Fruit fly (Drosophila melanogaster) whole organism, embryonic: ENCODE results near the gene tank.

ENCODE experiments used
- BtbVII ChIP-seq: fragments of 200-800 bp; sonication (Bioruptor generic); optimal IDR thresholded peaks from 3 replicates; lab custom pipeline; 2017; ENCODE audit warnings: missing biosample characterization, mild to moderate bottlenecking, missing genetic modification characterization
- CG10147 ChIP-seq: fragments of 200-800 bp; sonication (Bioruptor generic); optimal IDR thresholded peaks from 2 replicates; lab custom pipeline; 2019; ENCODE audit warnings: missing biosample characterization, mild to moderate bottlenecking, missing genetic modification characterization, moderate library complexity
- CG10654 ChIP-seq: fragments of 200-800 bp; sonication (Bioruptor generic); optimal IDR thresholded peaks from 2 replicates; lab custom pipeline; 2016; ENCODE audit warnings: missing biosample characterization, missing genetic modification characterization
- CG11093 ChIP-seq: fragments of 200-800 bp; sonication (Bioruptor generic); IDR thresholded peaks from 3 replicates; pipeline ENCODE4 v1.3.6; 2022; ENCODE audit warnings: missing biosample characterization, missing genetic modification characterization
- CG11398 ChIP-seq: fragments of 200-800 bp; sonication (Bioruptor generic); optimal IDR thresholded peaks from 2 replicates; lab custom pipeline; 2016; ENCODE audit warnings: missing biosample characterization, missing genetic modification characterization
- CG11723 ChIP-seq: fragments of 200-800 bp; sonication (Bioruptor generic); optimal IDR thresholded peaks from 2 replicates; lab custom pipeline; 2017; ENCODE audit warnings: missing biosample characterization, mild to moderate bottlenecking, missing genetic modification characterization
- CG12769 ChIP-seq: fragments of 200-800 bp; sonication (Bioruptor generic); optimal IDR thresholded peaks from 2 replicates; lab custom pipeline; 2019; ENCODE audit warnings: missing biosample characterization, mild to moderate bottlenecking, missing genetic modification characterization, moderate library complexity
- CG13624 ChIP-seq: fragments of 200-800 bp; sonication (Bioruptor generic); optimal IDR thresholded peaks from 2 replicates; lab custom pipeline; 2016; ENCODE audit warnings: missing biosample characterization, missing genetic modification characterization
- CG14441 ChIP-seq: fragments of 200-800 bp; sonication (Bioruptor generic); IDR thresholded peaks from 2 replicates; pipeline ENCODE4 v1.3.6; 2022; ENCODE audit warnings: missing biosample characterization, missing genetic modification characterization
- CG17829 ChIP-seq: fragments of 200-800 bp; optimal IDR thresholded peaks from 2 replicates; lab custom pipeline; 2019; ENCODE audit warnings: missing biosample characterization, mild to moderate bottlenecking, missing genetic modification characterization, moderate library complexity
- CG32767 ChIP-seq: fragments of 200-800 bp; sonication (Bioruptor generic); IDR thresholded peaks from 2 replicates; pipeline ENCODE4 v1.3.6; 2022; ENCODE audit warnings: missing biosample characterization, missing genetic modification characterization
- CG3838 ChIP-seq: fragments of 200-800 bp; sonication (Bioruptor generic); optimal IDR thresholded peaks from 3 replicates; lab custom pipeline; 2016; ENCODE audit warnings: missing biosample characterization, missing genetic modification characterization
- CG4404 ChIP-seq: fragments of 200-800 bp; sonication (Bioruptor generic); IDR thresholded peaks from 2 replicates; pipeline ENCODE4 v1.3.6; 2022; ENCODE audit warnings: missing biosample characterization, missing genetic modification characterization
- CG6689 ChIP-seq: fragments of 200-800 bp; sonication (Bioruptor generic); IDR thresholded peaks from 2 replicates; pipeline ENCODE4 v1.3.6; 2022; ENCODE audit warnings: missing biosample characterization, missing genetic modification characterization
- CG7271 ChIP-seq: fragments of 200-800 bp; sonication (Bioruptor generic); optimal IDR thresholded peaks from 2 replicates; lab custom pipeline; 2018; ENCODE audit warnings: missing biosample characterization, mild to moderate bottlenecking, missing genetic modification characterization, moderate library complexity
- CG8944 ChIP-seq: fragments of 200-800 bp; sonication (Bioruptor generic); optimal IDR thresholded peaks from 3 replicates; lab custom pipeline; 2016; ENCODE audit warnings: missing biosample characterization, missing genetic modification characterization
- CG9932 ChIP-seq: fragments of 200-800 bp; sonication (Bioruptor generic); IDR thresholded peaks from 2 replicates; pipeline ENCODE4 v1.3.6; 2022; ENCODE audit warnings: missing biosample characterization, missing genetic modification characterization
- D19A ChIP-seq: fragments of 200-800 bp; optimal IDR thresholded peaks from 3 replicates; lab custom pipeline; 2019; ENCODE audit warnings: missing biosample characterization, mild to moderate bottlenecking, missing genetic modification characterization, moderate library complexity
- D19B ChIP-seq: fragments of 200-800 bp; sonication (Bioruptor generic); optimal IDR thresholded peaks from 2 replicates; lab custom pipeline; 2017; ENCODE audit warnings: missing biosample characterization, mild to moderate bottlenecking, missing genetic modification characterization
- Dbx ChIP-seq: fragments of 200-800 bp; sonication (Bioruptor generic); IDR thresholded peaks from 3 replicates; pipeline ENCODE4 v1.3.6; 2022; ENCODE audit warnings: missing biosample characterization, missing genetic modification characterization
- Doc2 ChIP-seq: fragments of 200-800 bp; sonication (Bioruptor generic); IDR thresholded peaks from 2 replicates; pipeline ENCODE4 v1.3.6; 2022; ENCODE audit warnings: missing biosample characterization, missing genetic modification characterization
- ERR ChIP-seq: fragments of 200-800 bp; sonication (Bioruptor generic); optimal IDR thresholded peaks from 2 replicates; lab custom pipeline; 2016; ENCODE audit warnings: missing biosample characterization, missing genetic modification characterization
- HLH54F ChIP-seq: fragments of 200-800 bp; sonication (Bioruptor generic); optimal IDR thresholded peaks from 3 replicates; lab custom pipeline; 2016; ENCODE audit warnings: missing biosample characterization, missing genetic modification characterization
- HmgD ChIP-seq: fragments of 200-800 bp; sonication (Bioruptor generic); optimal IDR thresholded peaks from 3 replicates; lab custom pipeline; 2016; ENCODE audit warnings: missing biosample characterization, missing genetic modification characterization
- NfI ChIP-seq: fragments of 200-800 bp; sonication (Bioruptor generic); optimal IDR thresholded peaks from 3 replicates; lab custom pipeline; 2018; ENCODE audit warnings: missing biosample characterization, mild to moderate bottlenecking, missing genetic modification characterization, moderate library complexity
- Ptx1 ChIP-seq: fragments of 200-800 bp; sonication (Bioruptor generic); IDR thresholded peaks from 2 replicates; pipeline ENCODE4 v1.3.6; 2022; ENCODE audit warnings: missing biosample characterization, missing genetic modification characterization
- Six4 ChIP-seq: fragments of 200-800 bp; sonication (Bioruptor generic); optimal IDR thresholded peaks from 2 replicates; lab custom pipeline; 2016; ENCODE audit warnings: missing biosample characterization, missing genetic modification characterization
- Sry-δ ChIP-seq: fragments of 200-800 bp; sonication (Bioruptor generic); optimal IDR thresholded peaks from 2 replicates; lab custom pipeline; 2016; ENCODE audit warnings: missing biosample characterization, missing genetic modification characterization
- TFAM ChIP-seq: fragments of 200-800 bp; sonication (Bioruptor generic); optimal IDR thresholded peaks from 2 replicates; lab custom pipeline; 2017; ENCODE audit warnings: missing biosample characterization, missing genetic modification characterization, inconsistent platforms
- ab ChIP-seq: fragments of 200-800 bp; sonication (Bioruptor generic); optimal IDR thresholded peaks from 2 replicates; lab custom pipeline; 2016; ENCODE audit warnings: missing biosample characterization, missing genetic modification characterization
- ap ChIP-seq: fragments of 200-800 bp; sonication (Bioruptor generic); IDR thresholded peaks from 2 replicates; pipeline ENCODE4 v1.3.6; 2022; ENCODE audit warnings: missing biosample characterization, missing genetic modification characterization
- bsh ChIP-seq, 2 experiments: fragments of 200-800 bp; sonication (Bioruptor generic); optimal IDR thresholded peaks; 2 replicates each; lab custom pipeline; 2017 to 2018; ENCODE audit warnings: mild to moderate bottlenecking in 2 of 2, missing biosample characterization in 2 of 2, missing genetic modification characterization in 2 of 2, moderate library complexity in 1 of 2
- cg ChIP-seq: fragments of 200-800 bp; sonication (Bioruptor generic); optimal IDR thresholded peaks from 3 replicates; lab custom pipeline; 2019; ENCODE audit warnings: missing biosample characterization, mild to moderate bottlenecking, missing genetic modification characterization, moderate library complexity
- crol ChIP-seq: fragments of 200-800 bp; sonication (Bioruptor generic); IDR thresholded peaks from 2 replicates; pipeline ENCODE4 v1.3.6; 2022; ENCODE audit warnings: missing biosample characterization, missing genetic modification characterization
- dimm ChIP-seq: fragments of 200-800 bp; sonication (Bioruptor generic); IDR thresholded peaks from 2 replicates; pipeline ENCODE4 v1.3.6; 2022; ENCODE audit warnings: missing biosample characterization, missing genetic modification characterization
- fd102C ChIP-seq: fragments of 200-800 bp; sonication (Bioruptor generic); optimal IDR thresholded peaks from 2 replicates; lab custom pipeline; 2018; ENCODE audit warnings: missing biosample characterization, mild to moderate bottlenecking, missing genetic modification characterization, moderate library complexity
- gce ChIP-seq: fragments of 200-800 bp; sonication (Bioruptor generic); IDR thresholded peaks from 3 replicates; pipeline ENCODE4 v1.3.6; 2022; ENCODE audit warnings: missing biosample characterization, missing genetic modification characterization
- mirr ChIP-seq: fragments of 200-800 bp; sonication (Bioruptor generic); optimal IDR thresholded peaks from 3 replicates; lab custom pipeline; 2018; ENCODE audit warnings: missing biosample characterization, mild to moderate bottlenecking, missing genetic modification characterization
- mld ChIP-seq: fragments of 200-800 bp; sonication (Bioruptor generic); IDR thresholded peaks from 3 replicates; pipeline ENCODE4 v1.3.6; 2022; ENCODE audit warnings: missing biosample characterization, missing genetic modification characterization; ENCODE audit not compliant: partially characterized antibody
- oc ChIP-seq: fragments of 200-800 bp; sonication (Bioruptor generic); optimal IDR thresholded peaks from 2 replicates; lab custom pipeline; 2018; ENCODE audit warnings: missing biosample characterization, mild to moderate bottlenecking, missing genetic modification characterization, moderate library complexity
- odd ChIP-seq: fragments of 200-800 bp; sonication (Bioruptor generic); optimal IDR thresholded peaks from 2 replicates; lab custom pipeline; 2017; ENCODE audit warnings: missing biosample characterization, mild to moderate bottlenecking, missing genetic modification characterization
- otp ChIP-seq: fragments of 200-800 bp; sonication (Bioruptor generic); IDR thresholded peaks from 3 replicates; pipeline ENCODE4, ENCODE4 v1.3.6; 2022; ENCODE audit warnings: missing biosample characterization, missing genetic modification characterization
- p53 ChIP-seq: fragments of 200-800 bp; sonication (Bioruptor generic); optimal IDR thresholded peaks from 2 replicates; lab custom pipeline; 2016; ENCODE audit warnings: missing biosample characterization, missing genetic modification characterization
- pho ChIP-seq: fragments of 200-800 bp; sonication (Bioruptor generic); optimal IDR thresholded peaks from 2 replicates; lab custom pipeline; 2016; ENCODE audit warnings: missing biosample characterization, missing genetic modification characterization
- sc ChIP-seq, 3 experiments: fragments of >200 bp in 2 of 3; fragments of 200-800 bp in 1 of 3; sonication (Bioruptor generic) in 1 of 3; optimal IDR thresholded peaks; 2 replicates in 2 of 3; 3 replicates in 1 of 3; lab custom pipeline; 2017; ENCODE audit warnings: mild to moderate bottlenecking in 1 of 3, missing biosample characterization in 1 of 3, missing genetic modification characterization in 1 of 3, missing genetic modification reagents in 1 of 3
- scrt ChIP-seq: fragments of 200-800 bp; sonication (Bioruptor generic); optimal IDR thresholded peaks from 2 replicates; lab custom pipeline; 2018; ENCODE audit warnings: missing biosample characterization, mild to moderate bottlenecking, missing genetic modification characterization, moderate library complexity
- sim ChIP-seq: fragments of 200-800 bp; sonication (Bioruptor generic); IDR thresholded peaks from 2 replicates; pipeline ENCODE4 v1.3.6; 2022; ENCODE audit warnings: missing biosample characterization, missing genetic modification characterization
- toy ChIP-seq: fragments of 200-800 bp; sonication (Bioruptor generic); IDR thresholded peaks from 2 replicates; pipeline ENCODE4 v1.3.6; 2022; ENCODE audit warnings: missing biosample characterization, missing genetic modification characterization
- usp ChIP-seq: fragments of >200 bp; optimal IDR thresholded peaks from 2 replicates; lab custom pipeline; 2017; ENCODE audit warnings: missing biosample characterization, missing genetic modification characterization
- vvl ChIP-seq: fragments of 200-800 bp; sonication (Bioruptor generic); IDR thresholded peaks from 2 replicates; pipeline ENCODE4 v1.3.6; 2022; ENCODE audit warnings: missing biosample characterization, missing genetic modification characterization
- wor ChIP-seq: fragments of 200-800 bp; sonication (Bioruptor generic); IDR thresholded peaks from 2 replicates; pipeline ENCODE4 v1.3.6; 2022; ENCODE audit warnings: missing biosample characterization, missing genetic modification characterization
- zfh1 ChIP-seq: fragments of 200-800 bp; sonication (Bioruptor generic); IDR thresholded peaks from 3 replicates; pipeline ENCODE4 v1.3.6; 2022; ENCODE audit warnings: missing biosample characterization, missing genetic modification characterization

tank gene

dm6 chr2L:4850356-4850755 is 12.6 kb upstream of the tank start, which contains the start of the genes mRpS2 and Mon1 (continued):
- peak; percentile 29 for TF ChIP-seq p53 (GFP tag; lab: Kevin White, UChicago)
- TF ChIP-seq CG4404, result peak; percentile 85
- TF ChIP-seq mirr (GFP tag; lab: Kevin White, UChicago), result peak; percentile 60
- peak; percentile 71 for TF ChIP-seq pho
- TF ChIP-seq CG13624 (GFP tag; lab: Kevin White, UChicago), result peak; percentile 80
- peak; percentile 92 for TF ChIP-seq oc (tag; lab: Kevin White, UChicago)
- TF ChIP-seq dimm, result peak; percentile 89
- no peak for TF ChIP-seq cg (GFP tag; lab: Kevin White, UChicago)
- TF ChIP-seq bsh (GFP tag; optimal IDR thresholded peaks at IDR 0.05; lab: Kevin White, UChicago), result peak; percentile 67 to 95
- peak; percentile 79 for TF ChIP-seq odd (GFP tag; lab: Kevin White, UChicago)
- TF ChIP-seq D19B (GFP tag; lab: Kevin White, UChicago), result peak; percentile 87
- TF ChIP-seq mld (GFP tag; lab: Robert Waterston, UW), result no peak
- TF ChIP-seq CG10654 (GFP tag; lab: Kevin White, UChicago), result peak; percentile 93
- peak; percentile 98 for TF ChIP-seq Ptx1 (GFP tag; lab: Robert Waterston, UW)
- peak; percentile 65 for TF ChIP-seq fd102C (GFP tag; lab: Kevin White, UChicago)
- peak; percentile 60 for TF ChIP-seq ab
- peak; percentile 69 for TF ChIP-seq CG8944 (GFP tag; lab: Kevin White, UChicago)
- peak; percentile 86 for TF ChIP-seq CG11093 (GFP tag; lab: Robert Waterston, UW)
- peak; percentile 98 for TF ChIP-seq CG6689 (GFP tag; lab: Robert Waterston, UW)
- peak; percentile 97 for TF ChIP-seq CG14441 (GFP tag; lab: Robert Waterston, UW)
- peak; percentile 98 for TF ChIP-seq CG9932 (GFP tag; lab: Robert Waterston, UW)
- peak; percentile 94 for TF ChIP-seq toy (GFP tag; lab: Robert Waterston, UW)
- TF ChIP-seq usp, result no peak
- peak; percentile 15 for TF ChIP-seq HmgD (GFP tag; lab: Kevin White, UChicago)
- peak; percentile 96 for TF ChIP-seq ap (GFP tag; lab: Robert Waterston, UW)
- TF ChIP-seq sim, result peak; percentile 81
- TF ChIP-seq gce, result peak; percentile 95
- peak; percentile 86 for TF ChIP-seq D19A (tag; lab: Kevin White, UChicago)
- peak; percentile 88 for TF ChIP-seq scrt (GFP tag; lab: Kevin White, UChicago)
- peak; percentile 89 for TF ChIP-seq wor (GFP tag; lab: Robert Waterston, UW)
- no peak for TF ChIP-seq sc (optimal IDR thresholded peaks at IDR 0.05; lab: Kevin White, UChicago)
- peak; percentile 88 for TF ChIP-seq sc (GFP tag; optimal IDR thresholded peaks at IDR 0.05; lab: Kevin White, UChicago)
- TF ChIP-seq CG32767 (GFP tag; lab: Robert Waterston, UW), result peak; percentile 95
- TF ChIP-seq CG11723 (GFP tag; lab: Kevin White, UChicago), result peak; percentile 84
- peak; percentile 97 for TF ChIP-seq Dbx
- TF ChIP-seq CG10147 (GFP tag; lab: Kevin White, UChicago), result peak; percentile 91
- peak; percentile 94 for TF ChIP-seq CG7271
- TF ChIP-seq CG3838 (GFP tag; lab: Kevin White, UChicago), result peak; percentile 70
- peak; percentile 98 for TF ChIP-seq vvl (GFP tag; lab: Robert Waterston, UW)
- peak; percentile 95 for TF ChIP-seq zfh1
- TF ChIP-seq CG17829, result peak; percentile 97
- peak; percentile 95 for TF ChIP-seq otp (GFP tag; lab: Robert Waterston, UW)
- peak; percentile 53 for TF ChIP-seq crol
- TF ChIP-seq TFAM (GFP tag; lab: Kevin White, UChicago), result peak; percentile 18
- TF ChIP-seq CG11398 (GFP tag; lab: Kevin White, UChicago), result peak; percentile 39
- TF ChIP-seq BtbVII (GFP tag; lab: Kevin White, UChicago), result peak; percentile 93
- TF ChIP-seq HLH54F (GFP tag; lab: Kevin White, UChicago), result peak; percentile 83
- peak; percentile 81 for TF ChIP-seq CG12769
- peak; percentile 40 for TF ChIP-seq Sry-δ (GFP tag; lab: Kevin White, UChicago)
- peak; percentile 78 for TF ChIP-seq ERR (GFP tag; lab: Kevin White, UChicago)
- TF ChIP-seq NfI, result peak; percentile 95
- peak; percentile 73; the same call in 1 of the 2 replicates for TF ChIP-seq Doc2 (GFP tag; lab: Robert Waterston, UW)
- peak; percentile 92 for TF ChIP-seq Six4
